Worm (Caenorhabditis elegans): ENCODE data around the gene ile-2.

DNA sequence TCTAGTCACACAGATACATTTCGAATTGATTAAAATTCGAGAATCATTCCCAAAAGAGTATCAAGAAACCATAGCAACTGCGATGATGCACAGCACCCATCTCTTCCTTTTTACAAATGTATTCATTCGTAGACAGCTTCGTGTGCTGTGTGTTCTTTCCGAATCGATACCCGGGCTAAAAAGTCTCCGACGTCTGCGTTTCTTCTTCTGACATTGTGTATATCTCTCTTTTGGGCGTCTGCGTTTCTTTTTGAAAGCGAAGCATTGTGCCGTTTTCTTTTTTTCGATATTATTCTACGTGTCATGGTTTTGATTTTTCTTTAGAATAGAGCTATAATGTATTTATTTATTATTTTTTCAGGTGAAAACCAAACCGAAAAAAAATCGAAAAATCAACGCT lies 19.6 kb downstream of the ile-2 start, which contains the start of gene attf-5:
- TF ChIP-seq let-607 (tag; optimal IDR thresholded peaks at IDR 0.05) (no peak), F33H1.4 (GFP tag; IDR thresholded peaks at IDR 0.05) (no peak), cebp-1 (GFP tag; IDR thresholded peaks at IDR 0.05) (no peak), cebp-1 (tag; optimal IDR thresholded peaks at IDR 0.05) (no peak), ama-1 (optimal IDR thresholded peaks at IDR 0.05) (no peak), ama-1 (GFP tag; optimal IDR thresholded peaks at IDR 0.05) (no peak), C17E4.6 (GFP tag; IDR thresholded peaks at IDR 0.05) (no peak), ceh-27 (GFP tag; optimal IDR thresholded peaks at IDR 0.05) (no peak), let-526 (GFP tag; IDR thresholded peaks at IDR 0.05) (no peak), efl-1 (GFP tag; optimal IDR thresholded peaks at IDR 0.05) (no peak), unc-62 (GFP tag; optimal IDR thresholded peaks at IDR 0.05) (no peak), zfh-2 (GFP tag; conservative IDR thresholded peaks at IDR 0.05) (no peak), snpc-4 (GFP tag; optimal IDR thresholded peaks at IDR 0.05) (no peak), snpc-4 (tag; optimal IDR thresholded peaks at IDR 0.05) (no peak), nhr-179 (tag; optimal IDR thresholded peaks at IDR 0.05) (no peak)
